Fruit fly (Drosophila melanogaster): Measurements from ENCODE around the gene CG18418.

CG18418 gene

DNA sequence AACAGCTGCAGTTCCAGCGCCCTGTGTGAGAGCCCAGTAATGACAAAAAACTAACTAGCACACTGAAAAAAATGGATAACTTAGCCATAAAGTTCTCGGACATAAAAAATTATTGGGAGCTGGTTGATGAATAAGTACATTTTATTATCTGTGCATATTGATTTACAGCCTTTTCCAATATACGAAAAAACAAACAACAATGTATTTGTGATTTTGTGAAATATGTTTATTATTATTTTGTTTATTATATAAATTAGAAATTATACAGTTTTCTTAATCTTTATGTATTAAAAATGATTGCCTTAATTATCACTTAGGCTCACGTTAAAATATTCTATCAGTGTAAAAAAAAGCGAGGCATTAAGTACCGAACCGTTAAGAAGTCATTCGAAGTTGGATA lies 1.9 kb upstream of the CG18418 start (continued):
- TF ChIP-seq BEAF-32 (GFP tag; optimal IDR thresholded peaks at IDR 0.05) (no peak), CG11504 (tag; optimal IDR thresholded peaks at IDR 0.05) (peak; percentile 64), sqz (GFP tag; optimal IDR thresholded peaks at IDR 0.05) (no peak), zen (tag; optimal IDR thresholded peaks at IDR 0.05) (no peak), CG12236 (GFP tag; optimal IDR thresholded peaks at IDR 0.05) (no peak), Gug (GFP tag; IDR thresholded peaks at IDR 0.05) (no peak), HLHmδ (GFP tag; optimal IDR thresholded peaks at IDR 0.05) (no peak), CG10431 (GFP tag; optimal IDR thresholded peaks at IDR 0.05) (no peak), CG34376 (GFP tag; optimal IDR thresholded peaks at IDR 0.05) (no peak), ERR (GFP tag; optimal IDR thresholded peaks at IDR 0.05) (no peak), dan (GFP tag; IDR thresholded peaks at IDR 0.05) (no peak), CG30431 (GFP tag; optimal IDR thresholded peaks at IDR 0.05) (no peak), hbn (GFP tag; IDR thresholded peaks at IDR 0.05; ENCODE audit: partially characterized antibody) (no peak), CG30020 (tag; optimal IDR thresholded peaks at IDR 0.05) (no peak), ftz-f1 (GFP tag; optimal IDR thresholded peaks at IDR 0.05) (no peak), vvl (GFP tag; IDR thresholded peaks at IDR 0.05) (no peak), sima (GFP tag; optimal IDR thresholded peaks at IDR 0.05) (no peak), CoRest (tag; optimal IDR thresholded peaks at IDR 0.05) (peak; percentile 27), HLH54F (GFP tag; optimal IDR thresholded peaks at IDR 0.05) (no peak), tx (GFP tag; optimal IDR thresholded peaks at IDR 0.05) (no peak), pan (optimal IDR thresholded peaks at IDR 0.05) (no peak), pan (GFP tag; optimal IDR thresholded peaks at IDR 0.05 in 1 of 2, IDR thresholded peaks at IDR 0.05 in 1 of 2) (no peak), CG12104 (GFP tag; optimal IDR thresholded peaks at IDR 0.05) (no peak), CG10274 (GFP tag; optimal IDR thresholded peaks at IDR 0.05) (no peak), CG4360 (GFP tag; IDR thresholded peaks at IDR 0.05) (no peak), ken (GFP tag; IDR thresholded peaks at IDR 0.05) (no peak), CG17361 (GFP tag; IDR thresholded peaks at IDR 0.05) (peak; percentile 69), CG7839 (tag; optimal IDR thresholded peaks at IDR 0.05) (peak; percentile 24), Nf-YC (tag; optimal IDR thresholded peaks at IDR 0.05) (no peak), CG6683 (GFP tag; optimal IDR thresholded peaks at IDR 0.05) (no peak), Oli (tag; optimal IDR thresholded peaks at IDR 0.05) (peak; percentile 50), Hmr (GFP tag; optimal IDR thresholded peaks at IDR 0.05) (no peak), Nf-YA (GFP tag; IDR thresholded peaks at IDR 0.05) (no peak), CG12744 (GFP tag; optimal IDR thresholded peaks at IDR 0.05) (no peak), CG16813 (GFP tag; IDR thresholded peaks at IDR 0.05; ENCODE audit: partially characterized antibody) (no peak), Elba2 (GFP tag; optimal IDR thresholded peaks at IDR 0.05) (no peak), crp (GFP tag; optimal IDR thresholded peaks at IDR 0.05) (no peak), CG4328 (GFP tag; optimal IDR thresholded peaks at IDR 0.05) (no peak), Ssrp (tag; optimal IDR thresholded peaks at IDR 0.05) (peak; percentile 41), usp (GFP tag; optimal IDR thresholded peaks at IDR 0.05) (no peak), Lhr (GFP tag; optimal IDR thresholded peaks at IDR 0.05) (no peak), nerfin-2 (GFP tag; IDR thresholded peaks at IDR 0.05; ENCODE audit: partially characterized antibody) (no peak), CG14050 (GFP tag; IDR thresholded peaks at IDR 0.05) (no peak), Blimp-1 (GFP tag; optimal IDR thresholded peaks at IDR 0.05) (no peak), Bdp1 (GFP tag; optimal IDR thresholded peaks at IDR 0.05) (no peak), Oaz (GFP tag; IDR thresholded peaks at IDR 0.05) (no peak), nau (GFP tag; optimal IDR thresholded peaks at IDR 0.05) (no peak), CG10543 (GFP tag; optimal IDR thresholded peaks at IDR 0.05) (no peak), seq (GFP tag; IDR thresholded peaks at IDR 0.05) (no peak), tin (GFP tag; optimal IDR thresholded peaks at IDR 0.05) (no peak), Nf-YB (GFP tag; optimal IDR thresholded peaks at IDR 0.05) (no peak), Max (GFP tag; optimal IDR thresholded peaks at IDR 0.05) (no peak)
